Worm (Caenorhabditis elegans): ENCODE measurements around the gene F33C8.2.
A peak's percentile ranks its signal among the peaks of the same experiment; 100 is the strongest.

F33C8.2 gene

ce11 chrX:14767813-14768212 is 46.6 kb downstream of the F33C8.2 start:
- peak; percentile 49; the same call in 1 of the 2 replicates for TF ChIP-seq scrt-1 (GFP tag; IDR thresholded peaks at IDR 0.05)
- no peak for TF ChIP-seq flt-1 (GFP tag; IDR thresholded peaks at IDR 0.05)
- TF ChIP-seq aly-1 (tag; optimal IDR thresholded peaks at IDR 0.05): no peak
- TF ChIP-seq sea-1 (GFP tag; conservative IDR thresholded peaks at IDR 0.05): 0 out of 2 replicates have a peak, but pooled peaks have one; percentile 10
- no peak for TF ChIP-seq pes-1 (GFP tag; IDR thresholded peaks at IDR 0.05)
- no peak for TF ChIP-seq F13C5.2 (tag; optimal IDR thresholded peaks at IDR 0.05)
- TF ChIP-seq ama-1 (optimal IDR thresholded peaks at IDR 0.05): no peak

- TF ChIP-seq ceh-36 (tag; optimal IDR thresholded peaks at IDR 0.05): no peak
- TF ChIP-seq hmg-4 (GFP tag; optimal IDR thresholded peaks at IDR 0.05): no peak
- TF ChIP-seq pes-1 (GFP tag; IDR thresholded peaks at IDR 0.05): no peak
- TF ChIP-seq flt-1 (GFP tag; IDR thresholded peaks at IDR 0.05): no peak
- TF ChIP-seq hnd-1 (tag; optimal IDR thresholded peaks at IDR 0.05): no peak
- TF ChIP-seq tra-4 (tag; optimal IDR thresholded peaks at IDR 0.05): no peak
- TF ChIP-seq ets-7 (tag; optimal IDR thresholded peaks at IDR 0.05): no peak
- no peak for TF ChIP-seq tbx-11 (GFP tag; IDR thresholded peaks at IDR 0.05)
- no peak for TF ChIP-seq hmbx-1 (tag; optimal IDR thresholded peaks at IDR 0.05)
- TF ChIP-seq scrt-1 (GFP tag; IDR thresholded peaks at IDR 0.05): no peak
- TF ChIP-seq tbx-37 (GFP tag; conservative IDR thresholded peaks at IDR 0.05): no peak
- TF ChIP-seq B0310.2 (tag; optimal IDR thresholded peaks at IDR 0.05): no peak
- no peak for TF ChIP-seq ceh-13 (GFP tag; optimal IDR thresholded peaks at IDR 0.05)
- TF ChIP-seq sea-1 (GFP tag; conservative IDR thresholded peaks at IDR 0.05): no peak
- no peak for TF ChIP-seq aly-1 (tag; optimal IDR thresholded peaks at IDR 0.05)
- TF ChIP-seq F13C5.2 (tag; optimal IDR thresholded peaks at IDR 0.05): no peak
- TF ChIP-seq ama-1 (optimal IDR thresholded peaks at IDR 0.05): no peak
Measured at ce11 chrX:14768989-14769388, 47.8 kb downstream of the F33C8.2 start.

- TF ChIP-seq hmbx-1 (tag; optimal IDR thresholded peaks at IDR 0.05): no peak
- TF ChIP-seq ceh-36 (tag; optimal IDR thresholded peaks at IDR 0.05): no peak
- no peak for TF ChIP-seq ceh-13 (GFP tag; optimal IDR thresholded peaks at IDR 0.05)
- TF ChIP-seq tra-4 (tag; optimal IDR thresholded peaks at IDR 0.05): no peak
- no peak for TF ChIP-seq B0310.2 (tag; optimal IDR thresholded peaks at IDR 0.05)
- TF ChIP-seq sea-1 (GFP tag; conservative IDR thresholded peaks at IDR 0.05): no peak
- no peak for TF ChIP-seq pes-1 (GFP tag; IDR thresholded peaks at IDR 0.05)
- no peak for TF ChIP-seq hnd-1 (tag; optimal IDR thresholded peaks at IDR 0.05)
- TF ChIP-seq tbx-37 (GFP tag; conservative IDR thresholded peaks at IDR 0.05): no peak
- no peak for TF ChIP-seq ets-7 (tag; optimal IDR thresholded peaks at IDR 0.05)
- TF ChIP-seq F13C5.2 (tag; optimal IDR thresholded peaks at IDR 0.05): no peak
- TF ChIP-seq flt-1 (GFP tag; IDR thresholded peaks at IDR 0.05): no peak
- no peak for TF ChIP-seq tbx-11 (GFP tag; IDR thresholded peaks at IDR 0.05)
- TF ChIP-seq scrt-1 (GFP tag; IDR thresholded peaks at IDR 0.05): no peak
- TF ChIP-seq ama-1 (optimal IDR thresholded peaks at IDR 0.05): no peak
- TF ChIP-seq aly-1 (tag; optimal IDR thresholded peaks at IDR 0.05): no peak
Measured at ce11 chrX:14770336-14770735, 49.1 kb downstream of the F33C8.2 start.

ce11 chrX:14771682-14772081 is 50.5 kb downstream of the F33C8.2 start, which contains the start of gene Y16B4A.2:
Gene Y16B4A.2, minus strand, starts transcription at chrX:14771851.
- no peak for TF ChIP-seq B0310.2 (tag; optimal IDR thresholded peaks at IDR 0.05)

ce11 chrX:14773238-14773637 is 52.0 kb downstream of the F33C8.2 start, which contains the start of gene unc-3:
Gene unc-3, plus strand, starts transcription at chrX:14773538.
- TF ChIP-seq ceh-13 (GFP tag; optimal IDR thresholded peaks at IDR 0.05): no peak

ce11 chrX:14775222-14775621 is 54.0 kb downstream of the F33C8.2 start:
- TF ChIP-seq sea-1 (GFP tag; conservative IDR thresholded peaks at IDR 0.05) (no peak), F13C5.2 (tag; optimal IDR thresholded peaks at IDR 0.05) (no peak), hmg-4 (GFP tag; optimal IDR thresholded peaks at IDR 0.05) (no peak), hnd-1 (tag; optimal IDR thresholded peaks at IDR 0.05) (no peak), scrt-1 (GFP tag; IDR thresholded peaks at IDR 0.05) (no peak), aly-1 (tag; optimal IDR thresholded peaks at IDR 0.05) (no peak)
